Worm (Caenorhabditis elegans) whole organism, early embryonic: ENCODE results near the gene F55G11.8.

ENCODE experiments used
- B0310.2 ChIP-seq: sonication (generic microtip); optimal IDR thresholded peaks from 2 replicates; lab custom pipeline; 2016; ENCODE audit warnings: mild to moderate bottlenecking, missing genetic modification characterization, missing compliant biosample characterization
- F13C5.2 ChIP-seq: sonication (generic microtip); optimal IDR thresholded peaks from 2 replicates; lab custom pipeline; 2017; ENCODE audit warnings: mild to moderate bottlenecking, missing genetic modification characterization, inconsistent platforms, missing compliant biosample characterization
- aly-1 ChIP-seq: sonication (generic microtip); optimal IDR thresholded peaks from 2 replicates; lab custom pipeline; 2016; ENCODE audit warnings: missing genetic modification characterization, missing compliant biosample characterization
- ama-1 ChIP-seq: fragments of 150-350 bp; optimal IDR thresholded peaks from 2 replicates; lab custom pipeline; 2014
- ceh-13 ChIP-seq: fragments of 200-800 bp; sonication (Bioruptor generic); optimal IDR thresholded peaks from 2 replicates; lab custom pipeline; 2018; ENCODE audit warnings: mild to moderate bottlenecking, missing genetic modification characterization, missing compliant biosample characterization
- ceh-36 ChIP-seq: sonication (generic microtip); optimal IDR thresholded peaks from 2 replicates; lab custom pipeline; 2016; ENCODE audit warnings: missing genetic modification characterization, inconsistent platforms, missing compliant biosample characterization
- ets-7 ChIP-seq: sonication (generic microtip); optimal IDR thresholded peaks from 2 replicates; lab custom pipeline; 2016; ENCODE audit warnings: missing genotype, missing genetic modification characterization, missing compliant biosample characterization
- flt-1 ChIP-seq: fragments of 200-800 bp; sonication (Bioruptor generic); IDR thresholded peaks from 2 replicates; pipeline ENCODE4 v1.3.6; 2022; ENCODE audit warnings: missing genetic modification characterization, missing compliant biosample characterization
- hmbx-1 ChIP-seq: sonication (generic microtip); optimal IDR thresholded peaks from 2 replicates; lab custom pipeline; 2016; ENCODE audit warnings: mild to moderate bottlenecking, missing genetic modification characterization, missing compliant biosample characterization
- hmg-4 ChIP-seq: fragments of 200-800 bp; sonication (Bioruptor generic); optimal IDR thresholded peaks from 2 replicates; lab custom pipeline; 2018; ENCODE audit warnings: mild to moderate bottlenecking, missing genetic modification characterization, missing compliant biosample characterization
- hnd-1 ChIP-seq: sonication (generic microtip); optimal IDR thresholded peaks from 2 replicates; lab custom pipeline; 2016; ENCODE audit warnings: missing genetic modification characterization, missing compliant biosample characterization
- pes-1 ChIP-seq: fragments of 200-800 bp; sonication (Bioruptor generic); IDR thresholded peaks from 2 replicates; pipeline ENCODE4 v1.3.6; 2022; ENCODE audit warnings: missing genetic modification reagents, missing genetic modification characterization, missing compliant biosample characterization
- scrt-1 ChIP-seq: fragments of 200-800 bp; sonication (Bioruptor generic); IDR thresholded peaks from 2 replicates; pipeline ENCODE4 v1.3.6; 2022; ENCODE audit warnings: missing genetic modification characterization, missing compliant biosample characterization
- sea-1 ChIP-seq: fragments of 200-800 bp; sonication (Bioruptor generic); conservative IDR thresholded peaks from 2 replicates; pipeline ENCODE4 v1.3.6; 2022; ENCODE audit warnings: missing genetic modification characterization, missing compliant biosample characterization
- tbx-11 ChIP-seq: fragments of 200-800 bp; sonication (Bioruptor generic); IDR thresholded peaks from 2 replicates; pipeline ENCODE4 v1.3.6; 2022; ENCODE audit warnings: missing genetic modification characterization, missing compliant biosample characterization
- tbx-37 ChIP-seq: fragments of 200-800 bp; sonication (Bioruptor generic); conservative IDR thresholded peaks from 2 replicates; pipeline ENCODE4 v1.3.6; 2022; ENCODE audit warnings: missing genetic modification reagents, missing genetic modification characterization, missing compliant biosample characterization
- tra-4 ChIP-seq: sonication (generic microtip); optimal IDR thresholded peaks from 2 replicates; lab custom pipeline; 2017; ENCODE audit warnings: missing genetic modification characterization, missing compliant biosample characterization

The F55G11.8 gene

ce11 chrIV:12936221-12936776 is 26.3 kb upstream of the F55G11.8 start, which contains the start of the genes cld-1 and dod-21:
TSS of gene cld-1 (minus strand) at chrIV:12936271.
TSS of gene dod-21 (plus strand) at chrIV:12936738.
- TF ChIP-seq ceh-13 (GFP tag; lab: Kevin White, UChicago) (no peak), pes-1 (GFP tag; lab: Robert Waterston, UW) (no peak)

ce11 chrIV:12941254-12941653 is 21.4 kb upstream of the F55G11.8 start, which contains the start of gene dod-24:
TSS of gene dod-24 (minus strand) at chrIV:12941354.
- TF ChIP-seq ceh-36 (no peak), scrt-1 (GFP tag; lab: Robert Waterston, UW) (no peak), F13C5.2 (tag; lab: Kevin White, UChicago) (no peak), tra-4 (tag; lab: Kevin White, UChicago) (no peak), ama-1 (lab: Kevin White, UChicago) (no peak), tbx-37 (GFP tag; lab: Robert Waterston, UW) (no peak), ceh-13 (GFP tag; lab: Kevin White, UChicago) (no peak), tbx-11 (no peak), pes-1 (GFP tag; lab: Robert Waterston, UW) (no peak), B0310.2 (tag; lab: Kevin White, UChicago) (no peak), flt-1 (GFP tag; lab: Robert Waterston, UW) (no peak), aly-1 (tag; lab: Kevin White, UChicago) (no peak), sea-1 (no peak), hmg-4 (GFP tag; lab: Kevin White, UChicago) (no peak), hnd-1 (tag; lab: Kevin White, UChicago) (no peak), ets-7 (tag; lab: Kevin White, UChicago) (no peak), hmbx-1 (tag; lab: Kevin White, UChicago) (no peak)

- TF ChIP-seq flt-1 (GFP tag; lab: Robert Waterston, UW) = no peak
- no peak for TF ChIP-seq ama-1 (lab: Kevin White, UChicago)
- TF ChIP-seq ets-7 (tag; lab: Kevin White, UChicago) = no peak
- TF ChIP-seq sea-1 = no peak
- no peak for TF ChIP-seq tbx-37 (GFP tag; lab: Robert Waterston, UW)
- no peak for TF ChIP-seq hmg-4 (GFP tag; lab: Kevin White, UChicago)
Observed at ce11 chrIV:12942633-12943032, 20.0 kb upstream of the F55G11.8 start, which contains the start of gene dct-19. TSS of gene dct-19 (plus strand) at chrIV:12942933.

- TF ChIP-seq hmbx-1 (tag; lab: Kevin White, UChicago) (no peak), ets-7 (tag; lab: Kevin White, UChicago) (no peak), B0310.2 (tag; lab: Kevin White, UChicago) (no peak), ceh-13 (GFP tag; lab: Kevin White, UChicago) (no peak), scrt-1 (GFP tag; lab: Robert Waterston, UW) (no peak), tbx-11 (no peak), hnd-1 (tag; lab: Kevin White, UChicago) (no peak), pes-1 (GFP tag; lab: Robert Waterston, UW) (no peak), ama-1 (lab: Kevin White, UChicago) (no peak), tra-4 (tag; lab: Kevin White, UChicago) (no peak), ceh-36 (no peak), sea-1 (no peak), aly-1 (tag; lab: Kevin White, UChicago) (no peak), flt-1 (GFP tag; lab: Robert Waterston, UW) (no peak), tbx-37 (GFP tag; lab: Robert Waterston, UW) (no peak), F13C5.2 (tag; lab: Kevin White, UChicago) (no peak), hmg-4 (GFP tag; lab: Kevin White, UChicago) (no peak)
Observed at ce11 chrIV:12946488-12946887, 16.1 kb upstream of the F55G11.8 start, which contains the start of gene F55G11.1. TSS of gene F55G11.1 (minus strand) at chrIV:12946588.

- TF ChIP-seq ceh-13 (GFP tag; lab: Kevin White, UChicago) (no peak), hmg-4 (GFP tag; lab: Kevin White, UChicago) (no peak), tbx-37 (GFP tag; lab: Robert Waterston, UW) (no peak), aly-1 (tag; lab: Kevin White, UChicago) (no peak), hnd-1 (tag; lab: Kevin White, UChicago) (no peak), ceh-36 (no peak), ets-7 (tag; lab: Kevin White, UChicago) (no peak), pes-1 (GFP tag; lab: Robert Waterston, UW) (no peak)
Observed at ce11 chrIV:12948470-12948869, 14.1 kb upstream of the F55G11.8 start, which contains the start of gene F55G11.10. TSS of gene F55G11.10 (plus strand) at chrIV:12948770.

- TF ChIP-seq tra-4 (tag; lab: Kevin White, UChicago) (no peak), B0310.2 (tag; lab: Kevin White, UChicago) (no peak), hnd-1 (tag; lab: Kevin White, UChicago) (no peak), tbx-37 (GFP tag; lab: Robert Waterston, UW) (no peak), pes-1 (GFP tag; lab: Robert Waterston, UW) (no peak), flt-1 (GFP tag; lab: Robert Waterston, UW) (no peak), tbx-11 (no peak), hmbx-1 (tag; lab: Kevin White, UChicago) (no peak), scrt-1 (GFP tag; lab: Robert Waterston, UW) (no peak), F13C5.2 (tag; lab: Kevin White, UChicago) (no peak), hmg-4 (GFP tag; lab: Kevin White, UChicago) (no peak), ets-7 (tag; lab: Kevin White, UChicago) (no peak), ceh-36 (no peak)
Observed at ce11 chrIV:12957730-12958129, 4.9 kb upstream of the F55G11.8 start, which contains the start of gene F55G11.6. TSS of gene F55G11.6 (plus strand) at chrIV:12958030.

ce11 chrIV:12960136-12960535 is 2.5 kb upstream of the F55G11.8 start, which contains the start of gene F55G11.7:
TSS of gene F55G11.7 (plus strand) at chrIV:12960436.
- TF ChIP-seq ets-7 (tag; lab: Kevin White, UChicago) (no peak), flt-1 (GFP tag; lab: Robert Waterston, UW) (no peak), F13C5.2 (tag; lab: Kevin White, UChicago) (no peak), ama-1 (lab: Kevin White, UChicago) (no peak), aly-1 (tag; lab: Kevin White, UChicago) (no peak), ceh-36 (no peak), tra-4 (tag; lab: Kevin White, UChicago) (no peak), hmbx-1 (tag; lab: Kevin White, UChicago) (no peak), hnd-1 (tag; lab: Kevin White, UChicago) (no peak), scrt-1 (GFP tag; lab: Robert Waterston, UW) (no peak), ceh-13 (GFP tag; lab: Kevin White, UChicago) (no peak), B0310.2 (tag; lab: Kevin White, UChicago) (no peak), tbx-37 (GFP tag; lab: Robert Waterston, UW) (no peak), hmg-4 (GFP tag; lab: Kevin White, UChicago) (no peak), sea-1 (no peak), pes-1 (GFP tag; lab: Robert Waterston, UW) (no peak), tbx-11 (no peak)
